Worm (Caenorhabditis elegans) whole organism, late embryonic: ENCODE data around the gene F59A7.11.

ENCODE experiments used
- F13H6.1 ChIP-seq: sonication (generic microtip); optimal IDR thresholded peaks from 2 replicates; lab custom pipeline; 2016; ENCODE audit warnings: missing genetic modification characterization, missing compliant biosample characterization
- ama-1 ChIP-seq: fragments of 150-350 bp; optimal IDR thresholded peaks from 2 replicates; lab custom pipeline; 2014
- ceh-18 ChIP-seq: sonication (generic microtip); optimal IDR thresholded peaks from 2 replicates; lab custom pipeline; 2016; ENCODE audit warnings: missing genetic modification characterization, missing compliant biosample characterization
- elt-4 ChIP-seq: sonication (generic microtip); optimal IDR thresholded peaks from 2 replicates; lab custom pipeline; 2016; ENCODE audit warnings: missing genetic modification characterization, missing compliant biosample characterization
- ets-4 ChIP-seq: sonication (generic microtip); optimal IDR thresholded peaks from 2 replicates; lab custom pipeline; 2016; ENCODE audit warnings: missing genetic modification characterization, missing compliant biosample characterization
- eyg-1 ChIP-seq: sonication (generic microtip); optimal IDR thresholded peaks from 2 replicates; lab custom pipeline; 2016; ENCODE audit warnings: missing genotype, missing genetic modification characterization, missing compliant biosample characterization
- hlh-30 ChIP-seq: sonication (generic microtip); optimal IDR thresholded peaks from 2 replicates; lab custom pipeline; 2017; ENCODE audit warnings: antibody characterized with exemption, missing genetic modification characterization, missing compliant biosample characterization; ENCODE audit not compliant: insufficient read depth
- nfya-1 ChIP-seq: sonication (generic microtip); optimal IDR thresholded peaks from 2 replicates; lab custom pipeline; 2017; ENCODE audit warnings: missing genetic modification characterization, mild to moderate bottlenecking, missing compliant biosample characterization, antibody characterized with exemption, moderate library complexity
- nhr-11 ChIP-seq: fragments of 150-350 bp; optimal IDR thresholded peaks from 2 replicates; lab custom pipeline; 2014; ENCODE audit warnings: missing biosample characterization, missing genetic modification characterization
- pag-3 ChIP-seq: sonication (generic microtip); optimal IDR thresholded peaks from 2 replicates; lab custom pipeline; 2016; ENCODE audit warnings: missing compliant biosample characterization, missing genetic modification characterization, borderline replicate concordance
- pros-1 ChIP-seq: fragments of 150-350 bp; optimal IDR thresholded peaks from 2 replicates; lab custom pipeline; 2014; ENCODE audit warnings: missing biosample characterization, missing genetic modification reagents, missing genetic modification characterization
- sox-2 ChIP-seq: fragments of 200-800 bp; sonication (Bioruptor generic); IDR thresholded peaks from 2 replicates; pipeline ENCODE4 v1.3.6; 2022; ENCODE audit warnings: missing genetic modification reagents, missing genetic modification characterization, missing compliant biosample characterization
- syd-9 ChIP-seq: sonication (generic microtip); optimal IDR thresholded peaks from 2 replicates; lab custom pipeline; 2016; ENCODE audit warnings: mild to moderate bottlenecking, missing genetic modification characterization, moderate library complexity, missing compliant biosample characterization
- ttx-3 ChIP-seq: sonication (generic microtip); optimal IDR thresholded peaks from 2 replicates; lab custom pipeline; 2016; ENCODE audit warnings: missing genetic modification reagents, missing genetic modification characterization, missing compliant biosample characterization

ce11 chrV:1964806-1965205 lies 48.9 kb downstream of the F59A7.11 start, which contains the start of gene srj-15:
- TF ChIP-seq ceh-18 (tag; lab: Kevin White, UChicago), result no peak
- TF ChIP-seq ets-4 (tag; lab: Kevin White, UChicago), result no peak
- no peak for TF ChIP-seq pag-3
- no peak for TF ChIP-seq pros-1
- no peak for TF ChIP-seq hlh-30 (tag; lab: Kevin White, UChicago)
- no peak for TF ChIP-seq sox-2 (GFP tag; lab: Robert Waterston, UW)
- TF ChIP-seq elt-4, result no peak
- no peak for TF ChIP-seq ttx-3 (tag; lab: Kevin White, UChicago)
- TF ChIP-seq F13H6.1, result no peak
- no peak for TF ChIP-seq nfya-1 (tag; lab: Kevin White, UChicago)
- TF ChIP-seq syd-9 (tag; lab: Kevin White, UChicago), result no peak
- TF ChIP-seq ama-1, result no peak
- no peak for TF ChIP-seq nhr-11
- TF ChIP-seq eyg-1 (tag; lab: Kevin White, UChicago), result no peak
